Fruit fly (Drosophila melanogaster): ENCODE results near the gene CG18417.

DNA sequence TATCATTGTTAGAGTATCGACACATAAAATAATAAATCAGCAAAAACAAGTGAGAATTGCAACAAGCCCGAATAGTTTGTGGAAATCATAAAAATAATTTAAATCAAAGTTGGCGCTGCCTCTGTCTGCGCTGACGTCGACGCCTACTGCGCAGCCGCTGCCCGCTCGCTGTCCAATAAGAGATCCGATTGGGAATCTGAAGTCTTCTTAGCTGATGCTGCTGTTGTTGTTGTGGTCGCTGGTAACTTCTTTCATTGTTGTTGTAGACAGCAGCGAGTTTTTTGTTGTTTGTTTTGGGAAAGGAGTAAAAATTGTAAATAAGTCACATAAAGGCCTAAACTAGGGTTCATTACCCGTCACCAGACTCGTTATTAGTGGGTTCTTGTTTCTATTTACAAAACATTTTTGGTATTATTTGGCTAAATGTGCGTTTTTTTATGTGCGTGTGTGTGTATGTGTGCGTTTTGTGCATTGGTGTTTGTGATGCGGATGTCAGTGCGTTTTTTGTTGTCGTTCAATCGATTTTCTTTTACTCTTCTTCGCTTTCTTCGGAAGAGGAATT lies 35.1 kb upstream of the CG18417 start:
- TF ChIP-seq bab1 (GFP tag; optimal IDR thresholded peaks at IDR 0.05) (no peak), CG7045 (GFP tag; optimal IDR thresholded peaks at IDR 0.05) (no peak), CG12768 (GFP tag; optimal IDR thresholded peaks at IDR 0.05) (no peak), tj (GFP tag; optimal IDR thresholded peaks at IDR 0.05) (no peak), CG33017 (tag; optimal IDR thresholded peaks at IDR 0.05) (no peak), cnc (optimal IDR thresholded peaks at IDR 0.05) (no peak), Hr96 (GFP tag; optimal IDR thresholded peaks at IDR 0.05) (no peak), CG5204 (GFP tag; optimal IDR thresholded peaks at IDR 0.05) (no peak), cic (GFP tag; optimal IDR thresholded peaks at IDR 0.05) (no peak), CG1620 (GFP tag; optimal IDR thresholded peaks at IDR 0.05) (no peak)
